Worm (Caenorhabditis elegans) whole organism, young adult: ENCODE data around the gene idpp-3.

Experiments
- B0336.3 ChIP-seq: fragments of 200-800 bp; sonication (Bioruptor generic); IDR thresholded peaks from 2 replicates; pipeline ENCODE4 v1.3.6; 2022; ENCODE audit warnings: missing genetic modification characterization, missing compliant biosample characterization
- F22D6.2 ChIP-seq: sonication (generic microtip); optimal IDR thresholded peaks from 2 replicates; lab custom pipeline; 2016; ENCODE audit warnings: mild to moderate bottlenecking, missing genetic modification characterization, missing compliant biosample characterization
- F23B12.7 ChIP-seq: sonication (generic microtip); optimal IDR thresholded peaks from 2 replicates; lab custom pipeline; 2017; ENCODE audit warnings: missing genetic modification characterization, mild to moderate bottlenecking, missing compliant biosample characterization, antibody characterized with exemption, moderate library complexity; ENCODE audit not compliant: insufficient read depth
- F33H1.4 ChIP-seq: fragments of 200-800 bp; sonication (Bioruptor generic); IDR thresholded peaks from 2 replicates; pipeline ENCODE4 v1.3.6; 2022; ENCODE audit warnings: missing genetic modification reagents, missing genetic modification characterization, missing compliant biosample characterization
- F39B2.1 ChIP-seq: fragments of 200-800 bp; sonication (Bioruptor generic); IDR thresholded peaks from 2 replicates; pipeline ENCODE4 v1.3.6; 2022; ENCODE audit warnings: missing genetic modification reagents, missing genetic modification characterization, missing compliant biosample characterization
- F49E8.2 ChIP-seq: sonication (generic microtip); optimal IDR thresholded peaks from 3 replicates; lab custom pipeline; 2017; ENCODE audit warnings: missing genetic modification characterization, mild to moderate bottlenecking, missing compliant biosample characterization, antibody characterized with exemption, moderate library complexity; ENCODE audit not compliant: insufficient read depth
- F57A8.1 ChIP-seq: fragments of 200-800 bp; sonication (Bioruptor generic); optimal IDR thresholded peaks from 2 replicates; lab custom pipeline; 2018; ENCODE audit warnings: mild to moderate bottlenecking, missing genetic modification characterization, moderate library complexity, missing compliant biosample characterization
- Y79H2A.3 ChIP-seq: fragments of 200-800 bp; sonication (Bioruptor generic); conservative IDR thresholded peaks from 2 replicates; pipeline ENCODE4 v1.3.6; 2022; ENCODE audit warnings: missing genetic modification reagents, missing genetic modification characterization, missing compliant biosample characterization
- ZK185.1 ChIP-seq: sonication (generic microtip); optimal IDR thresholded peaks from 2 replicates; lab custom pipeline; 2016; ENCODE audit warnings: mild to moderate bottlenecking, missing genetic modification characterization, missing compliant biosample characterization; ENCODE audit not compliant: poor library complexity, severe bottlenecking
- akir-1 ChIP-seq: fragments of 200-800 bp; sonication (Bioruptor generic); optimal IDR thresholded peaks from 2 replicates; lab custom pipeline; 2018; ENCODE audit warnings: mild to moderate bottlenecking, missing genetic modification characterization, moderate library complexity, missing compliant biosample characterization
- attf-6 ChIP-seq: fragments of 200-800 bp; sonication (Bioruptor generic); IDR thresholded peaks from 2 replicates; pipeline ENCODE4 v1.3.6; 2022; ENCODE audit warnings: missing genetic modification reagents, missing genetic modification characterization, missing compliant biosample characterization
- bed-1 ChIP-seq: fragments of 200-800 bp; sonication (Bioruptor generic); IDR thresholded peaks from 2 replicates; pipeline ENCODE4 v1.3.6; 2022; ENCODE audit warnings: missing genetic modification reagents, missing genetic modification characterization, missing compliant biosample characterization
- ccch-3 ChIP-seq: fragments of 200-800 bp; sonication (Bioruptor generic); optimal IDR thresholded peaks from 2 replicates; lab custom pipeline; 2018; ENCODE audit warnings: mild to moderate bottlenecking, missing genetic modification characterization, missing compliant biosample characterization
- ceh-79 ChIP-seq: sonication (generic microtip); optimal IDR thresholded peaks from 2 replicates; lab custom pipeline; 2017; ENCODE audit warnings: mild to moderate bottlenecking, missing genetic modification characterization, missing compliant biosample characterization
- ceh-91 ChIP-seq: fragments of 200-800 bp; sonication (Bioruptor generic); IDR thresholded peaks from 2 replicates; pipeline ENCODE4 v1.3.6; 2022; ENCODE audit warnings: missing genetic modification reagents, missing genetic modification characterization, missing compliant biosample characterization
- die-1 ChIP-seq: sonication (generic microtip); optimal IDR thresholded peaks from 2 replicates; lab custom pipeline; 2016; ENCODE audit warnings: missing genotype, mild to moderate bottlenecking, missing genetic modification characterization, missing compliant biosample characterization
- dox-1 ChIP-seq: fragments of 200-800 bp; sonication (Bioruptor generic); IDR thresholded peaks from 2 replicates; pipeline ENCODE4 v1.3.6; 2022; ENCODE audit warnings: missing genetic modification reagents, missing genetic modification characterization, missing compliant biosample characterization
- dpl-1 ChIP-seq: fragments of 150-350 bp; optimal IDR thresholded peaks from 2 replicates; lab custom pipeline; 2014; ENCODE audit warnings: missing biosample characterization, missing genetic modification reagents, missing genetic modification characterization
- efl-1 ChIP-seq: fragments of 150-350 bp; optimal IDR thresholded peaks from 2 replicates; lab custom pipeline; 2014; ENCODE audit warnings: missing biosample characterization, missing genetic modification reagents, missing genetic modification characterization
- ekl-4 ChIP-seq: fragments of 200-800 bp; sonication (Bioruptor generic); IDR thresholded peaks from 2 replicates; pipeline ENCODE4 v1.3.6; 2022; ENCODE audit warnings: missing genetic modification reagents, missing genetic modification characterization, missing compliant biosample characterization
- ets-4 ChIP-seq: fragments of 200-800 bp; sonication (Bioruptor generic); optimal IDR thresholded peaks from 2 replicates; lab custom pipeline; 2018; ENCODE audit warnings: mild to moderate bottlenecking, missing genetic modification characterization, missing compliant biosample characterization
- fkh-3 ChIP-seq: sonication (generic microtip); optimal IDR thresholded peaks from 2 replicates; lab custom pipeline; 2016; ENCODE audit warnings: mild to moderate bottlenecking, missing genetic modification characterization, missing compliant biosample characterization
- hlh-12 ChIP-seq: sonication (generic microtip); optimal IDR thresholded peaks from 2 replicates; lab custom pipeline; 2016; ENCODE audit warnings: missing genetic modification characterization, missing compliant biosample characterization
- lin-26 ChIP-seq: fragments of 200-800 bp; sonication (Bioruptor generic); IDR thresholded peaks from 2 replicates; pipeline ENCODE4 v1.3.6; 2022; ENCODE audit warnings: missing genetic modification reagents, missing genetic modification characterization, missing compliant biosample characterization
- lin-54 ChIP-seq: fragments of 200-800 bp; sonication (Bioruptor generic); optimal IDR thresholded peaks from 2 replicates; lab custom pipeline; 2018; ENCODE audit warnings: mild to moderate bottlenecking, missing genetic modification characterization, missing compliant biosample characterization
- lsl-1 ChIP-seq: fragments of 200-800 bp; sonication (Bioruptor generic); optimal IDR thresholded peaks from 2 replicates; lab custom pipeline; 2018; ENCODE audit warnings: mild to moderate bottlenecking, missing genetic modification characterization, moderate library complexity, missing compliant biosample characterization
- madf-10 ChIP-seq: sonication (generic microtip); optimal IDR thresholded peaks from 2 replicates; lab custom pipeline; 2016; ENCODE audit warnings: mild to moderate bottlenecking, missing genetic modification characterization, missing compliant biosample characterization
- madf-3 ChIP-seq: fragments of 200-800 bp; sonication (Bioruptor generic); IDR thresholded peaks from 2 replicates; pipeline ENCODE4 v1.3.6; 2022; ENCODE audit warnings: missing genetic modification reagents, missing genetic modification characterization, missing compliant biosample characterization
- mcd-1 ChIP-seq: fragments of 200-800 bp; sonication (Bioruptor generic); IDR thresholded peaks from 2 replicates; pipeline ENCODE4 v1.3.6; 2022; ENCODE audit warnings: missing genetic modification reagents, missing genetic modification characterization, missing compliant biosample characterization
- nhr-120 ChIP-seq: fragments of 200-800 bp; sonication (Bioruptor generic); IDR thresholded peaks from 2 replicates; pipeline ENCODE4 v1.3.6; 2022; ENCODE audit warnings: missing genetic modification characterization, missing compliant biosample characterization
- nhr-179 ChIP-seq: sonication (generic microtip); optimal IDR thresholded peaks from 2 replicates; lab custom pipeline; 2016; ENCODE audit warnings: mild to moderate bottlenecking, missing genetic modification characterization, missing compliant biosample characterization
- nhr-90 ChIP-seq: sonication (generic microtip); optimal IDR thresholded peaks from 2 replicates; lab custom pipeline; 2016; ENCODE audit warnings: missing genotype, mild to moderate bottlenecking, missing genetic modification characterization, missing compliant biosample characterization
- pha-4 ChIP-seq: fragments of 150-350 bp; sonication (generic microtip); optimal IDR thresholded peaks from 2 replicates; lab custom pipeline; 2014; ENCODE audit warnings: missing biosample characterization, missing genetic modification reagents, missing genetic modification characterization
- rec-8 ChIP-seq, 2 experiments: sonication (generic microtip); optimal IDR thresholded peaks; 2 replicates each; lab custom pipeline; 2016; ENCODE audit warnings: mild to moderate bottlenecking in 2 of 2, missing genetic modification characterization in 2 of 2, missing genetic modification reagents in 2 of 2, missing genotype in 2 of 2, missing biosample characterization in 1 of 2, missing compliant biosample characterization in 1 of 2, moderate library complexity in 1 of 2
- rpc-1 ChIP-seq, 2 experiments: fragments of 150-350 bp in 1 of 2; sonication (generic microtip) in 1 of 2; optimal IDR thresholded peaks; 2 replicates each; lab custom pipeline; 2014 to 2018; ENCODE audit warnings: missing biosample characterization in 1 of 2, missing genetic modification characterization in 1 of 2, missing genetic modification reagents in 1 of 2, missing genotype in 1 of 2
- sdz-38 ChIP-seq: sonication (generic microtip); optimal IDR thresholded peaks from 2 replicates; lab custom pipeline; 2016; ENCODE audit warnings: missing genotype, missing genetic modification characterization, missing compliant biosample characterization
- snpc-1.1 ChIP-seq: sonication (generic microtip); optimal IDR thresholded peaks from 2 replicates; lab custom pipeline; 2017; ENCODE audit warnings: missing genetic modification characterization, mild to moderate bottlenecking, missing compliant biosample characterization, antibody characterized with exemption, moderate library complexity, missing genotype, missing genetic modification reagents; ENCODE audit not compliant: insufficient read depth
- snpc-4 ChIP-seq, 5 experiments: fragments of 150-350 bp in 1 of 5; sonication (generic microtip) in 4 of 5; optimal IDR thresholded peaks; 2 replicates each; lab custom pipeline; 2014 to 2018; ENCODE audit warnings: missing genetic modification characterization in 5 of 5, missing biosample characterization in 3 of 5, antibody characterized with exemption in 2 of 5, mild to moderate bottlenecking in 2 of 5, missing compliant biosample characterization in 2 of 5, missing genotype in 2 of 5, moderate library complexity in 2 of 5, missing genetic modification reagents in 1 of 5
- somi-1 ChIP-seq: fragments of 200-800 bp; sonication (Bioruptor generic); optimal IDR thresholded peaks from 2 replicates; lab custom pipeline; 2018; ENCODE audit warnings: mild to moderate bottlenecking, missing genetic modification characterization, missing compliant biosample characterization
- sptf-2 ChIP-seq: fragments of 200-800 bp; sonication (Bioruptor generic); optimal IDR thresholded peaks from 2 replicates; lab custom pipeline; 2018; ENCODE audit warnings: mild to moderate bottlenecking, missing genetic modification characterization, missing compliant biosample characterization
- zim-3 ChIP-seq: sonication (generic microtip); optimal IDR thresholded peaks from 2 replicates; lab custom pipeline; 2017; ENCODE audit warnings: mild to moderate bottlenecking, missing genetic modification characterization, moderate library complexity, missing compliant biosample characterization
- ztf-28 ChIP-seq: fragments of 200-800 bp; sonication (Bioruptor generic); IDR thresholded peaks from 2 replicates; pipeline ENCODE4 v1.3.6; 2022; ENCODE audit warnings: missing genetic modification reagents, missing genetic modification characterization, missing compliant biosample characterization

idpp-3 gene

DNA sequence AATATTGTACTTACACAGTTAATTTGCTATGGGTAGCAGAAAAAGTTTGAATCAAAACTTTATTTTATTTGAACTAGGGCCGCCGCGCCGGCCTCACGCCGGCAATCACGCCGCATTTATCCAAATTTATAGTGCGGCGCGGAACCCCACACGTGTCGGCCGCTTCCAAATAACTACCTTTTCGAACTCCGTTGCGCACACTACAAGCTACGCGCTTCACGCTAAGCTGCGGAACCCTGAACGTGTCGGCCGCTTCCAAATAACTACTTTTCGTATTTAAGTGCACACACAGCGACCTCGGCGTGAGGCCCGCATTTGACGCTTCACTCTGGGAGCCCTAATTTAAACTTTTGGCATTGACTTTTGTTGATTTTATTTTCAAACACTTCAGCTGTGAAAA lies 29.9 kb downstream of the idpp-3 start:
- TF ChIP-seq madf-3 (GFP tag; lab: Robert Waterston, UW) = no peak
- TF ChIP-seq ceh-91 (GFP tag; lab: Robert Waterston, UW) = no peak
- TF ChIP-seq madf-10 (tag; lab: Kevin White, UChicago) = no peak
- TF ChIP-seq ccch-3 (GFP tag; lab: Kevin White, UChicago) = no peak
- TF ChIP-seq hlh-12 = no peak
- TF ChIP-seq F22D6.2 (tag; lab: Kevin White, UChicago) = no peak
- no peak for TF ChIP-seq F23B12.7 (tag; lab: Kevin White, UChicago)
- TF ChIP-seq F49E8.2 (tag; lab: Kevin White, UChicago) = no peak
- TF ChIP-seq nhr-179 = no peak
- TF ChIP-seq snpc-4 (GFP tag; optimal IDR thresholded peaks at IDR 0.05; lab: Kevin White, UChicago) = peak; percentile 12
- TF ChIP-seq snpc-4 (tag; optimal IDR thresholded peaks at IDR 0.05; lab: Kevin White, UChicago) = peak in 2 of 4 experiments; percentile 77 to 88
- peak; percentile 58 for TF ChIP-seq snpc-1.1
- TF ChIP-seq lin-54 = no peak
- no peak for TF ChIP-seq bed-1 (GFP tag; lab: Robert Waterston, UW)
- no peak for TF ChIP-seq lsl-1 (GFP tag; lab: Kevin White, UChicago)
- TF ChIP-seq, all 124 proteins: peak for 2

DNA sequence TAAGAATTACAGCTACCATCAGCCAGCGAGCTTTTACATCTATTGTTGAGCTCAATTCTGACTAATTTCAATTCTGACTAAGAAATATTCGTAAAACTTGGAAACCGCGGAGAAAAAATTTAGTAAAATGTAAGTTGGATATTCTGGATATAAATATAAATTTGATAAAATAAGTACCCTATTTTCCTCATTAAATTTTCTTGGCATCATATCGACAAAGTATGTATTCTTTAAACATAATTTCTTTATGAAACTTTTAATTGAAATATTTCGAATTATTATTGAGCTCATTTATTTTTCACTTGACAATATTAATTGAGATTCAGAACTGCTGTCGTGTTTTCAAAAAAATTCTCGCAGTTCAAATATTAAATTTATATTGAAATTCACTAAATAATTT lies 31.9 kb downstream of the idpp-3 start:
- TF ChIP-seq B0336.3 = no peak
- TF ChIP-seq snpc-4 (GFP tag; optimal IDR thresholded peaks at IDR 0.05; lab: Kevin White, UChicago) = no peak
- TF ChIP-seq snpc-4 (tag; optimal IDR thresholded peaks at IDR 0.05; lab: Kevin White, UChicago) = no peak
- TF ChIP-seq madf-3 (GFP tag; lab: Robert Waterston, UW) = no peak
- TF ChIP-seq ekl-4 (GFP tag; lab: Robert Waterston, UW) = no peak
- no peak for TF ChIP-seq F57A8.1 (GFP tag; lab: Kevin White, UChicago)
- TF ChIP-seq F39B2.1 = no peak

DNA sequence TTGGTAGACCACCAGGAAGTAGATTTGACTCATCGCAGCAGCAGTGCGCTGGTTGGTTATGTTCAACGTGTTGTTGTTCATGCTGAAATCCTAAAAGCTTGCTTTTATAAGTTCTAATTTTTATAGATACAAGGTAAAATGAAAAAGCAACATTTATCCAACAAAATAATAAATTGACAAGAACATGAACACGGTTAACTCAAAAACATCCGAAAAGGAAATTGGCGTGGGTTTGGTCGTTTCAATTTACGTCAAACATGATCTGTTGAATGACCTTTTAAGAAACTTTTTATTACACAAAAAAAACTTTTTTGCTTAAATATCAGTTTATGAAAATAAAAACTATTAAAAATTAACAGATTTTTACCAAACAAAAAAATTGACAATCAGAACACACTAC lies 32.5 kb downstream of the idpp-3 start, which contains the start of gene ntr-2:
ntr-2 (minus strand) TSS at position 101 of the 400 bp plus-strand sequence.
- TF ChIP-seq F33H1.4 (GFP tag; lab: Robert Waterston, UW) (no peak), lin-26 (no peak), dox-1 (no peak), ceh-79 (tag; lab: Kevin White, UChicago) (no peak), snpc-4 (GFP tag; optimal IDR thresholded peaks at IDR 0.05; lab: Kevin White, UChicago) (no peak), snpc-4 (tag; optimal IDR thresholded peaks at IDR 0.05; lab: Kevin White, UChicago) (no peak), pha-4 (no peak), ztf-28 (GFP tag; lab: Robert Waterston, UW) (no peak), sptf-2 (no peak), rec-8 (tag; optimal IDR thresholded peaks at IDR 0.05; lab: Kevin White, UChicago) (no peak), akir-1 (GFP tag; lab: Kevin White, UChicago) (no peak)

DNA sequence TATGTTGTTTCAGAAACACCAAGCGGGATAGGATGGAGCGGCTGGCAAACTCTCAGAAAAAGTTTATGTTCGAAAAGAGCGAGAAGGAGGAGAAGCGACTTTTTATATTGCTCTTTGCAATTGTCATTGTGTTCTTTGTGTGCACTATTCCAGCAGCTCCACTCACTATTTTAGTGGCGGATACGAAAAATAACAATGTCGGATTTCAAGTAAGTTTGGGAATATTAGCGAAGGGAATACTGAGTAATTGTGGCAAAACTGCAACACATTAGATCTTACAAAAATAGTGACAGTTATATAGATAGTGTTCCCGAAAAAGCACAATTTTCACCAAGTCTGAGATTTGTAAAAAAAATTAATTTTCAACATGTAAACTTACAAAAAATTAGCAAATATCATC lies 38.6 kb downstream of the idpp-3 start:
- TF ChIP-seq ets-4 (GFP tag; lab: Kevin White, UChicago) (no peak), dpl-1 (GFP tag; lab: Kevin White, UChicago) (no peak)

DNA sequence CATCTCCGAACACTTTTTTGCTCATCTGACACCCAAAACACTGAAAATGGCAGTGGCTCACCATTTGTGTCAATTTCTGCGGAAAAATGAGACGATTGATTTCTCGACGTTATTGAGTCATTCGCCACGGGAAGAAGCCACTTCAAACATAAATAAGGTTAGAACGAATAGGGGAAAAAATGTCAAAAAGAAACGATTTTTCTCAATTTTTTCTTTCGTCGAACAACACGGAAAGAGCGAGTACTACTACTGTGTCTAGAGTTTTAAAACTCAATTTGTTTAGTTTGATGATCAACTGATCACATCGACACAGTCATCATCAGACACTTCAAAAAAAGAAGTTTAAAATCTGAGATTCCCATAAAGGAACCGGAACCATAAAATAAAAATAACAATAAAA lies 40.5 kb downstream of the idpp-3 start:
- TF ChIP-seq dpl-1 (GFP tag; lab: Kevin White, UChicago) (no peak), nhr-90 (no peak), mcd-1 (GFP tag; lab: Robert Waterston, UW) (no peak), ZK185.1 (tag; lab: Kevin White, UChicago) (no peak), efl-1 (no peak), nhr-120 (no peak), Y79H2A.3 (GFP tag; lab: Robert Waterston, UW) (no peak), somi-1 (GFP tag; lab: Kevin White, UChicago) (no peak), rpc-1 (optimal IDR thresholded peaks at IDR 0.05; lab: Kevin White, UChicago) (no peak), rpc-1 (tag; optimal IDR thresholded peaks at IDR 0.05; lab: Kevin White, UChicago) (no peak), fkh-3 (tag; lab: Kevin White, UChicago) (no peak), sdz-38 (tag; lab: Kevin White, UChicago) (no peak), die-1 (no peak), attf-6 (GFP tag; lab: Robert Waterston, UW) (no peak), zim-3 (no peak), F22D6.2 (tag; lab: Kevin White, UChicago) (no peak)
